Fruit fly (Drosophila melanogaster) whole organism, embryonic: ENCODE data around the gene Blimp-1.

Source experiments
- Abd-B ChIP-seq: fragments of 200-800 bp; sonication (Bioruptor generic); optimal IDR thresholded peaks from 2 replicates; lab custom pipeline; 2018; ENCODE audit warnings: missing biosample characterization, mild to moderate bottlenecking, missing genetic modification characterization, moderate library complexity
- Asciz ChIP-seq: fragments of 200-800 bp; sonication (Bioruptor generic); optimal IDR thresholded peaks from 2 replicates; lab custom pipeline; 2017; ENCODE audit warnings: missing biosample characterization, mild to moderate bottlenecking, missing genetic modification characterization, missing genetic modification reagents
- B-H2 ChIP-seq: fragments of 200-800 bp; sonication (Bioruptor generic); optimal IDR thresholded peaks from 2 replicates; lab custom pipeline; 2018; ENCODE audit warnings: missing biosample characterization, mild to moderate bottlenecking, missing genetic modification characterization
- BEAF-32 ChIP-seq: fragments of 200-800 bp; sonication (Bioruptor generic); optimal IDR thresholded peaks from 3 replicates; lab custom pipeline; 2017; ENCODE audit warnings: missing biosample characterization, missing genetic modification characterization, mild to moderate bottlenecking, moderate library complexity, missing genetic modification reagents
- CG10431 ChIP-seq: fragments of 200-800 bp; sonication (Bioruptor generic); optimal IDR thresholded peaks from 3 replicates; lab custom pipeline; 2018; ENCODE audit warnings: missing biosample characterization, mild to moderate bottlenecking, missing genetic modification characterization
- CG10654 ChIP-seq: fragments of 200-800 bp; sonication (Bioruptor generic); optimal IDR thresholded peaks from 2 replicates; lab custom pipeline; 2016; ENCODE audit warnings: missing biosample characterization, missing genetic modification characterization
- CG12219 ChIP-seq: fragments of 200-800 bp; sonication (Bioruptor generic); optimal IDR thresholded peaks from 3 replicates; lab custom pipeline; 2018; ENCODE audit warnings: missing biosample characterization, mild to moderate bottlenecking, missing genetic modification characterization
- CG12942 ChIP-seq: fragments of 200-800 bp; sonication (Bioruptor generic); optimal IDR thresholded peaks from 3 replicates; lab custom pipeline; 2016; ENCODE audit warnings: missing biosample characterization, missing genetic modification characterization
- CG14667 ChIP-seq: fragments of 200-800 bp; sonication (Bioruptor generic); IDR thresholded peaks from 2 replicates; pipeline ENCODE4 v1.3.6; 2022; ENCODE audit warnings: missing biosample characterization, missing genetic modification characterization
- CG15514 ChIP-seq: fragments of 200-800 bp; sonication (Bioruptor generic); optimal IDR thresholded peaks from 3 replicates; lab custom pipeline; 2017; ENCODE audit warnings: missing biosample characterization, missing genetic modification characterization, mild to moderate bottlenecking, moderate library complexity, missing genetic modification reagents
- CG17186 ChIP-seq: fragments of 200-800 bp; sonication (Bioruptor generic); optimal IDR thresholded peaks from 3 replicates; lab custom pipeline; 2017; ENCODE audit warnings: missing biosample characterization, missing genetic modification reagents, missing genetic modification characterization
- CG17568 ChIP-seq: fragments of 200-800 bp; sonication (Bioruptor generic); optimal IDR thresholded peaks from 2 replicates; lab custom pipeline; 2018; ENCODE audit warnings: missing biosample characterization, mild to moderate bottlenecking, missing genetic modification characterization, moderate library complexity
- CG17912 ChIP-seq: fragments of 200-800 bp; sonication (Bioruptor generic); optimal IDR thresholded peaks from 2 replicates; lab custom pipeline; 2018; ENCODE audit warnings: missing biosample characterization, mild to moderate bottlenecking, missing genetic modification characterization
- CG2116 ChIP-seq: fragments of 200-800 bp; sonication (Bioruptor generic); optimal IDR thresholded peaks from 3 replicates; lab custom pipeline; 2018; ENCODE audit warnings: missing biosample characterization, mild to moderate bottlenecking, missing genetic modification characterization
- CG34422 ChIP-seq: fragments of 200-800 bp; sonication (Bioruptor generic); IDR thresholded peaks from 3 replicates; pipeline ENCODE4 v1.3.6; 2022; ENCODE audit warnings: missing biosample characterization, missing genetic modification characterization
- CG7839 ChIP-seq: fragments of 200-800 bp; sonication (Bioruptor generic); optimal IDR thresholded peaks from 3 replicates; lab custom pipeline; 2018; ENCODE audit warnings: missing biosample characterization, mild to moderate bottlenecking, missing genetic modification characterization, moderate library complexity
- CG7963 ChIP-seq: fragments of 200-800 bp; sonication (Bioruptor generic); IDR thresholded peaks from 3 replicates; pipeline ENCODE4 v1.3.6; 2022; ENCODE audit warnings: missing biosample characterization, missing genetic modification characterization; ENCODE audit not compliant: partially characterized antibody
- CG7987 ChIP-seq: fragments of 200-800 bp; sonication (Bioruptor generic); optimal IDR thresholded peaks from 2 replicates; lab custom pipeline; 2018; ENCODE audit warnings: missing biosample characterization, mild to moderate bottlenecking, missing genetic modification characterization, moderate library complexity
- CG8290 ChIP-seq, 3 experiments: fragments of 200-800 bp; sonication (Bioruptor generic); optimal IDR thresholded peaks; 2 replicates each; lab custom pipeline; 2016 to 2019; ENCODE audit warnings: missing biosample characterization in 3 of 3, missing genetic modification characterization in 3 of 3, mild to moderate bottlenecking in 2 of 3, moderate library complexity in 1 of 3
- CG8359 ChIP-seq: fragments of 200-800 bp; sonication (Bioruptor generic); optimal IDR thresholded peaks from 2 replicates; lab custom pipeline; 2017; ENCODE audit warnings: missing biosample characterization, mild to moderate bottlenecking, missing genetic modification characterization, borderline replicate concordance
- CHES-1-like ChIP-seq: fragments of 200-800 bp; sonication (Bioruptor generic); optimal IDR thresholded peaks from 2 replicates; lab custom pipeline; 2016; ENCODE audit warnings: missing biosample characterization, missing genetic modification characterization
- CoRest ChIP-seq: fragments of 200-800 bp; sonication (Bioruptor generic); optimal IDR thresholded peaks from 3 replicates; lab custom pipeline; 2018; ENCODE audit warnings: missing biosample characterization, mild to moderate bottlenecking, missing genetic modification characterization, moderate library complexity
- Dad ChIP-seq: fragments of 200-800 bp; sonication (Bioruptor generic); optimal IDR thresholded peaks from 3 replicates; lab custom pipeline; 2016; ENCODE audit warnings: missing biosample characterization, missing genetic modification characterization
- Fer2 ChIP-seq: fragments of 200-800 bp; sonication (Bioruptor generic); optimal IDR thresholded peaks from 2 replicates; lab custom pipeline; 2018; ENCODE audit warnings: missing biosample characterization, mild to moderate bottlenecking, missing genetic modification characterization, moderate library complexity
- H15 ChIP-seq: fragments of 200-800 bp; sonication (Bioruptor generic); IDR thresholded peaks from 3 replicates; pipeline ENCODE4 v1.3.6; 2022; ENCODE audit warnings: missing biosample characterization, missing genetic modification characterization
- HLH3B ChIP-seq: fragments of 200-800 bp; sonication (Bioruptor generic); IDR thresholded peaks from 2 replicates; pipeline ENCODE4 v1.3.6; 2022; ENCODE audit warnings: missing biosample characterization, missing genetic modification characterization
- Lpt ChIP-seq: fragments of >200 bp; optimal IDR thresholded peaks from 2 replicates; lab custom pipeline; 2018; ENCODE audit warnings: missing biosample characterization, missing genetic modification characterization
- Meics ChIP-seq: fragments of 200-800 bp; sonication (Bioruptor generic); optimal IDR thresholded peaks from 2 replicates; lab custom pipeline; 2017; ENCODE audit warnings: missing biosample characterization, mild to moderate bottlenecking, missing genetic modification characterization
- NFAT ChIP-seq: fragments of 200-800 bp; sonication (Bioruptor generic); IDR thresholded peaks from 2 replicates; pipeline ENCODE4 v1.3.6; 2022; ENCODE audit warnings: missing biosample characterization, missing genetic modification characterization
- Pdp1 ChIP-seq, 2 experiments: fragments of 200-800 bp; sonication (Bioruptor generic); optimal IDR thresholded peaks; 3 replicates each; lab custom pipeline; 2016; ENCODE audit warnings: missing biosample characterization in 2 of 2, missing genetic modification characterization in 2 of 2, mild to moderate bottlenecking in 1 of 2, moderate library complexity in 1 of 2
- Stat92E ChIP-seq, 3 experiments: fragments of >200 bp in 2 of 3; fragments of 200-800 bp in 1 of 3; sonication (Bioruptor generic) in 1 of 3; optimal IDR thresholded peaks; 2 replicates each; lab custom pipeline; 2017 to 2019; ENCODE audit warnings: missing biosample characterization in 3 of 3, missing genetic modification characterization in 3 of 3, mild to moderate bottlenecking in 1 of 3, moderate library complexity in 1 of 3
- YL-1 ChIP-seq: fragments of 200-800 bp; sonication (Bioruptor generic); optimal IDR thresholded peaks from 3 replicates; lab custom pipeline; 2017; ENCODE audit warnings: missing biosample characterization, mild to moderate bottlenecking, missing genetic modification characterization
- amos ChIP-seq: fragments of 200-800 bp; sonication (Bioruptor generic); IDR thresholded peaks from 2 replicates; pipeline ENCODE4 v1.3.6; 2022; ENCODE audit warnings: missing biosample characterization, missing genetic modification characterization; ENCODE audit not compliant: partially characterized antibody
- cas ChIP-seq: fragments of 200-800 bp; sonication (Bioruptor generic); IDR thresholded peaks from 2 replicates; pipeline ENCODE4 v1.3.6; 2022; ENCODE audit warnings: missing biosample characterization, missing genetic modification characterization
- chinmo ChIP-seq: fragments of 200-800 bp; sonication (Bioruptor generic); IDR thresholded peaks from 4 replicates; pipeline ENCODE4 v1.3.6; 2022; ENCODE audit warnings: missing biosample characterization, missing genetic modification characterization; ENCODE audit not compliant: partially characterized antibody
- croc ChIP-seq: fragments of 200-800 bp; sonication (Bioruptor generic); conservative IDR thresholded peaks from 3 replicates; pipeline ENCODE4 v1.3.6; 2022; ENCODE audit warnings: missing biosample characterization, missing genetic modification characterization
- dmrt99B ChIP-seq: fragments of 200-800 bp; sonication (Bioruptor generic); optimal IDR thresholded peaks from 2 replicates; lab custom pipeline; 2018; ENCODE audit warnings: missing biosample characterization, mild to moderate bottlenecking, missing genetic modification characterization, moderate library complexity
- esg ChIP-seq: fragments of 200-800 bp; sonication (Bioruptor generic); conservative IDR thresholded peaks from 2 replicates; pipeline ENCODE4 v1.3.6; 2022; ENCODE audit warnings: missing biosample characterization, missing genetic modification characterization
- grau ChIP-seq: fragments of 200-800 bp; optimal IDR thresholded peaks from 3 replicates; lab custom pipeline; 2019; ENCODE audit warnings: missing biosample characterization, mild to moderate bottlenecking, missing genetic modification characterization, moderate library complexity
- insv ChIP-seq, 2 experiments: fragments of 200-800 bp; sonication (Bioruptor generic); optimal IDR thresholded peaks; 3 replicates each; lab custom pipeline; 2016 to 2018; ENCODE audit warnings: missing biosample characterization in 2 of 2, missing genetic modification characterization in 2 of 2
- kni ChIP-seq: fragments of 200-800 bp; sonication (Bioruptor generic); optimal IDR thresholded peaks from 3 replicates; lab custom pipeline; 2017; ENCODE audit warnings: mild to moderate bottlenecking, missing biosample characterization, missing genetic modification reagents, missing genetic modification characterization
- knrl ChIP-seq: fragments of 200-800 bp; sonication (Bioruptor generic); IDR thresholded peaks from 3 replicates; pipeline ENCODE4 v1.3.6; 2022; ENCODE audit warnings: missing biosample characterization, missing genetic modification characterization; ENCODE audit not compliant: partially characterized antibody
- oc ChIP-seq: fragments of 200-800 bp; sonication (Bioruptor generic); optimal IDR thresholded peaks from 2 replicates; lab custom pipeline; 2018; ENCODE audit warnings: missing biosample characterization, mild to moderate bottlenecking, missing genetic modification characterization, moderate library complexity
- prd ChIP-seq, 3 experiments: fragments of >200 bp in 2 of 3; fragments of 200-800 bp in 1 of 3; sonication (Bioruptor generic) in 1 of 3; optimal IDR thresholded peaks in 2 of 3; IDR thresholded peaks in 1 of 3; 2 replicates in 2 of 3; 3 replicates in 1 of 3; pipeline versions ENCODE4 v1.3.6 to Lab custom; 2017 to 2022; ENCODE audit warnings: missing biosample characterization in 1 of 3, missing genetic modification characterization in 1 of 3
- pum ChIP-seq: fragments of 200-800 bp; sonication (Bioruptor generic); optimal IDR thresholded peaks from 2 replicates; lab custom pipeline; 2016; ENCODE audit warnings: missing biosample characterization, missing genetic modification characterization
- sens ChIP-seq: fragments of 200-800 bp; sonication (Bioruptor generic); peaks from one replicate; lab custom pipeline; 2016; ENCODE audit warnings: missing biosample characterization, missing genetic modification characterization
- trem ChIP-seq: fragments of 200-800 bp; optimal IDR thresholded peaks from 3 replicates; lab custom pipeline; 2019; ENCODE audit warnings: missing biosample characterization, mild to moderate bottlenecking, missing genetic modification characterization, moderate library complexity
- zen ChIP-seq: fragments of 200-800 bp; sonication (Bioruptor generic); optimal IDR thresholded peaks from 3 replicates; lab custom pipeline; 2018; ENCODE audit warnings: missing biosample characterization, mild to moderate bottlenecking, missing genetic modification characterization, moderate library complexity

Blimp-1 gene

dm6 chr3L:5608128-5608527 is 22.7 kb upstream of the Blimp-1 start, which contains the start of gene Eaf6 (continued):
- TF ChIP-seq CG2116 (GFP tag; lab: Kevin White, UChicago) (peak; percentile 72), cas (GFP tag; lab: Robert Waterston, UW) (no peak), CG34422 (GFP tag; lab: Robert Waterston, UW) (no peak), CG7963 (GFP tag; lab: Robert Waterston, UW) (no peak), sens (peak; percentile 10), CG8290 (GFP tag; optimal IDR thresholded peaks at IDR 0.05; lab: Kevin White, UChicago) (no peak), CG8290 (tag; optimal IDR thresholded peaks at IDR 0.05; lab: Kevin White, UChicago) (peak in 1 of 2 experiments; percentile 17), grau (peak; percentile 7), esg (GFP tag; lab: Robert Waterston, UW) (no peak), CG17568 (GFP tag; lab: Kevin White, UChicago) (no peak), pum (GFP tag; lab: Kevin White, UChicago) (no peak), dmrt99B (tag; lab: Kevin White, UChicago) (no peak), Dad (no peak), trem (peak; percentile 54), knrl (GFP tag; lab: Robert Waterston, UW) (peak; percentile 54; the same call in 2 of the 3 replicates), chinmo (no peak), Pdp1 (GFP tag; optimal IDR thresholded peaks at IDR 0.05; lab: Kevin White, UChicago) (no peak), CG17912 (GFP tag; lab: Kevin White, UChicago) (no peak), CG7987 (no peak), CG7839 (peak; percentile 24), CG14667 (GFP tag; lab: Robert Waterston, UW) (no peak), NFAT (GFP tag; lab: Robert Waterston, UW) (peak; percentile 13; the same call in 1 of the 2 replicates), CG15514 (GFP tag; lab: Kevin White, UChicago) (peak; percentile 32), CHES-1-like (GFP tag; lab: Kevin White, UChicago) (peak; percentile 13), CG17186 (GFP tag; lab: Kevin White, UChicago) (no peak), CG12942 (GFP tag; lab: Kevin White, UChicago) (no peak), Fer2 (no peak), oc (tag; lab: Kevin White, UChicago) (no peak), CG10654 (GFP tag; lab: Kevin White, UChicago) (no peak), H15 (GFP tag; lab: Robert Waterston, UW) (no peak), YL-1 (GFP tag; lab: Kevin White, UChicago) (peak; percentile 61), zen (tag; lab: Kevin White, UChicago) (peak; percentile 87), Lpt (GFP tag; lab: Kevin White, UChicago) (no peak), CG8359 (GFP tag; lab: Kevin White, UChicago) (no peak), Meics (GFP tag; lab: Kevin White, UChicago) (no peak), Stat92E (GFP tag; optimal IDR thresholded peaks at IDR 0.05; lab: Kevin White, UChicago) (peak in 1 of 3 experiments; percentile 39), Asciz (GFP tag; lab: Kevin White, UChicago) (no peak), prd (optimal IDR thresholded peaks at IDR 0.05; lab: Kevin White, UChicago) (no peak), prd (GFP tag; IDR thresholded peaks at IDR 0.05; lab: Robert Waterston, UW) (no peak), Abd-B (GFP tag; lab: Kevin White, UChicago) (peak; percentile 60), CG10431 (GFP tag; lab: Kevin White, UChicago) (no peak), amos (GFP tag; lab: Robert Waterston, UW) (peak; percentile 50), BEAF-32 (GFP tag; lab: Kevin White, UChicago) (peak; percentile 59), CG12219 (no peak), HLH3B (GFP tag; lab: Robert Waterston, UW) (no peak), kni (GFP tag; lab: Kevin White, UChicago) (no peak), B-H2 (GFP tag; lab: Kevin White, UChicago) (peak; percentile 52), croc (GFP tag; lab: Robert Waterston, UW) (no peak), insv (GFP tag; optimal IDR thresholded peaks at IDR 0.05; lab: Kevin White, UChicago) (no peak), CoRest (tag; lab: Kevin White, UChicago) (peak; percentile 15)
